Fruit fly (Drosophila melanogaster) whole organism, embryonic: Measurements from ENCODE around the gene TbCMF46.

Source experiments
- Aef1 ChIP-seq: fragments of 200-800 bp; sonication (Bioruptor generic); IDR thresholded peaks from 3 replicates; pipeline ENCODE4 v1.3.6; 2022; ENCODE audit warnings: missing biosample characterization, missing genetic modification characterization
- Bgb ChIP-seq: fragments of 200-800 bp; sonication (Bioruptor generic); IDR thresholded peaks from 2 replicates; pipeline ENCODE4 v1.3.6; 2022; ENCODE audit warnings: missing biosample characterization, missing genetic modification characterization; ENCODE audit not compliant: partially characterized antibody
- CG10654 ChIP-seq: fragments of 200-800 bp; sonication (Bioruptor generic); optimal IDR thresholded peaks from 2 replicates; lab custom pipeline; 2016; ENCODE audit warnings: missing biosample characterization, missing genetic modification characterization
- CG11504 ChIP-seq: fragments of 200-800 bp; sonication (Bioruptor generic); optimal IDR thresholded peaks from 3 replicates; lab custom pipeline; 2019; ENCODE audit warnings: missing biosample characterization, mild to moderate bottlenecking, missing genetic modification characterization, moderate library complexity
- CG12104 ChIP-seq: fragments of 200-800 bp; sonication (Bioruptor generic); optimal IDR thresholded peaks from 3 replicates; lab custom pipeline; 2016; ENCODE audit warnings: missing biosample characterization, missing genetic modification characterization
- CG1233 ChIP-seq: fragments of 200-800 bp; sonication (Bioruptor generic); optimal IDR thresholded peaks from 4 replicates; lab custom pipeline; 2018; ENCODE audit warnings: missing biosample characterization, mild to moderate bottlenecking, missing genetic modification characterization
- CG12769 ChIP-seq: fragments of 200-800 bp; sonication (Bioruptor generic); optimal IDR thresholded peaks from 2 replicates; lab custom pipeline; 2019; ENCODE audit warnings: missing biosample characterization, mild to moderate bottlenecking, missing genetic modification characterization, moderate library complexity
- CG13123 ChIP-seq: fragments of 200-800 bp; sonication (Bioruptor generic); optimal IDR thresholded peaks from 2 replicates; lab custom pipeline; 2016; ENCODE audit warnings: missing biosample characterization, missing genetic modification characterization
- CG14667 ChIP-seq: fragments of 200-800 bp; sonication (Bioruptor generic); IDR thresholded peaks from 2 replicates; pipeline ENCODE4 v1.3.6; 2022; ENCODE audit warnings: missing biosample characterization, missing genetic modification characterization
- CG1792 ChIP-seq: fragments of 200-800 bp; sonication (Bioruptor generic); optimal IDR thresholded peaks from 2 replicates; lab custom pipeline; 2016; ENCODE audit warnings: missing biosample characterization, missing genetic modification characterization
- CG18764 ChIP-seq: fragments of 200-800 bp; sonication (Bioruptor generic); optimal IDR thresholded peaks from 3 replicates; lab custom pipeline; 2016; ENCODE audit warnings: missing biosample characterization, missing genetic modification characterization
- CG2120 ChIP-seq: fragments of 200-800 bp; sonication (Bioruptor generic); optimal IDR thresholded peaks from 3 replicates; lab custom pipeline; 2016; ENCODE audit warnings: missing biosample characterization, missing genetic modification characterization
- CG2199 ChIP-seq: fragments of 200-800 bp; sonication (Bioruptor generic); IDR thresholded peaks from 3 replicates; pipeline ENCODE4 v1.3.6; 2022; ENCODE audit warnings: missing biosample characterization, missing genetic modification characterization
- CG30020 ChIP-seq: fragments of 200-800 bp; optimal IDR thresholded peaks from 2 replicates; lab custom pipeline; 2019; ENCODE audit warnings: missing biosample characterization, mild to moderate bottlenecking, missing genetic modification characterization, moderate library complexity
- CG32532 ChIP-seq: fragments of 200-800 bp; sonication (Bioruptor generic); IDR thresholded peaks from 2 replicates; pipeline ENCODE4 v1.3.6; 2022; ENCODE audit warnings: missing biosample characterization, missing genetic modification characterization
- CG4707 ChIP-seq: fragments of 200-800 bp; sonication (Bioruptor generic); optimal IDR thresholded peaks from 2 replicates; lab custom pipeline; 2018; ENCODE audit warnings: missing biosample characterization, mild to moderate bottlenecking, missing genetic modification characterization, moderate library complexity
- CG5953 ChIP-seq: fragments of 200-800 bp; sonication (Bioruptor generic); IDR thresholded peaks from 2 replicates; pipeline ENCODE4 v1.3.6; 2022; ENCODE audit warnings: missing biosample characterization, missing genetic modification characterization
- CG6683 ChIP-seq: fragments of 200-800 bp; sonication (Bioruptor generic); optimal IDR thresholded peaks from 2 replicates; lab custom pipeline; 2017; ENCODE audit warnings: missing biosample characterization, mild to moderate bottlenecking, missing genetic modification characterization, missing genetic modification reagents
- CG7839 ChIP-seq: fragments of 200-800 bp; sonication (Bioruptor generic); optimal IDR thresholded peaks from 3 replicates; lab custom pipeline; 2018; ENCODE audit warnings: missing biosample characterization, mild to moderate bottlenecking, missing genetic modification characterization, moderate library complexity
- CG8359 ChIP-seq: fragments of 200-800 bp; sonication (Bioruptor generic); optimal IDR thresholded peaks from 2 replicates; lab custom pipeline; 2017; ENCODE audit warnings: missing biosample characterization, mild to moderate bottlenecking, missing genetic modification characterization, borderline replicate concordance
- CG9797 ChIP-seq: fragments of 200-800 bp; sonication (Bioruptor generic); optimal IDR thresholded peaks from 3 replicates; lab custom pipeline; 2018; ENCODE audit warnings: missing biosample characterization, mild to moderate bottlenecking, missing genetic modification characterization
- Deaf1 ChIP-seq: fragments of 200-800 bp; optimal IDR thresholded peaks from 3 replicates; lab custom pipeline; 2019; ENCODE audit warnings: missing biosample characterization, mild to moderate bottlenecking, missing genetic modification characterization, moderate library complexity
- Dfd ChIP-seq, 2 experiments: fragments of >200 bp; optimal IDR thresholded peaks; 2 replicates each; lab custom pipeline; 2017; ENCODE audit warnings: missing biosample characterization in 2 of 2, missing genetic modification characterization in 2 of 2
- E2f2 ChIP-seq: fragments of 200-800 bp; sonication (Bioruptor generic); IDR thresholded peaks from 2 replicates; pipeline ENCODE4 v1.3.6; 2022; ENCODE audit warnings: missing biosample characterization, missing genetic modification characterization
- Elba2 ChIP-seq: fragments of 200-800 bp; sonication (Bioruptor generic); optimal IDR thresholded peaks from 3 replicates; lab custom pipeline; 2016; ENCODE audit warnings: missing biosample characterization, missing genetic modification characterization
- Fer1 ChIP-seq: fragments of 200-800 bp; sonication (Bioruptor generic); optimal IDR thresholded peaks from 2 replicates; lab custom pipeline; 2017; ENCODE audit warnings: missing biosample characterization, mild to moderate bottlenecking, missing genetic modification characterization
- HHEX ChIP-seq: fragments of 200-800 bp; sonication (Bioruptor generic); optimal IDR thresholded peaks from 3 replicates; lab custom pipeline; 2017; ENCODE audit warnings: missing biosample characterization, mild to moderate bottlenecking, missing genetic modification characterization, missing genetic modification reagents
- HmgZ ChIP-seq: fragments of 200-800 bp; sonication (Bioruptor generic); optimal IDR thresholded peaks from 2 replicates; lab custom pipeline; 2018; ENCODE audit warnings: missing biosample characterization, mild to moderate bottlenecking, missing genetic modification characterization
- NFAT ChIP-seq: fragments of 200-800 bp; sonication (Bioruptor generic); IDR thresholded peaks from 2 replicates; pipeline ENCODE4 v1.3.6; 2022; ENCODE audit warnings: missing biosample characterization, missing genetic modification characterization
- NK7.1 ChIP-seq: fragments of 200-800 bp; sonication (Bioruptor generic); optimal IDR thresholded peaks from 3 replicates; lab custom pipeline; 2016; ENCODE audit warnings: missing biosample characterization, missing genetic modification characterization
- Oli ChIP-seq: fragments of 200-800 bp; sonication (Bioruptor generic); optimal IDR thresholded peaks from 2 replicates; lab custom pipeline; 2018; ENCODE audit warnings: missing biosample characterization, mild to moderate bottlenecking, missing genetic modification characterization, moderate library complexity
- Ravus ChIP-seq: fragments of 200-800 bp; sonication (Bioruptor generic); IDR thresholded peaks from 2 replicates; pipeline ENCODE4 v1.3.6; 2022; ENCODE audit warnings: missing biosample characterization, missing genetic modification characterization
- Rx ChIP-seq: fragments of 200-800 bp; sonication (Bioruptor generic); IDR thresholded peaks from 2 replicates; pipeline ENCODE4 v1.3.6; 2022; ENCODE audit warnings: missing biosample characterization, missing genetic modification characterization
- TFAM ChIP-seq: fragments of 200-800 bp; sonication (Bioruptor generic); optimal IDR thresholded peaks from 2 replicates; lab custom pipeline; 2017; ENCODE audit warnings: missing biosample characterization, missing genetic modification characterization, inconsistent platforms
- Xrp1 ChIP-seq: fragments of 200-800 bp; sonication (Bioruptor generic); IDR thresholded peaks from 2 replicates; pipeline ENCODE4 v1.3.6; 2022; ENCODE audit warnings: missing biosample characterization, missing genetic modification characterization
- YL-1 ChIP-seq: fragments of 200-800 bp; sonication (Bioruptor generic); optimal IDR thresholded peaks from 3 replicates; lab custom pipeline; 2017; ENCODE audit warnings: missing biosample characterization, mild to moderate bottlenecking, missing genetic modification characterization
- bab2 ChIP-seq: fragments of 200-800 bp; sonication (Bioruptor generic); optimal IDR thresholded peaks from 2 replicates; lab custom pipeline; 2016; ENCODE audit warnings: missing biosample characterization, missing genetic modification characterization
- br ChIP-seq: fragments of >200 bp; optimal IDR thresholded peaks from 2 replicates; lab custom pipeline; 2017
- btn ChIP-seq: fragments of 200-800 bp; sonication (Bioruptor generic); optimal IDR thresholded peaks from 2 replicates; lab custom pipeline; 2016; ENCODE audit warnings: missing biosample characterization, missing genetic modification characterization
- chm ChIP-seq: fragments of 200-800 bp; sonication (Bioruptor generic); IDR thresholded peaks from 2 replicates; pipeline ENCODE4 v1.3.6; 2022; ENCODE audit warnings: missing biosample characterization, missing genetic modification characterization
- dan ChIP-seq: fragments of 200-800 bp; sonication (Bioruptor generic); IDR thresholded peaks from 2 replicates; pipeline ENCODE4 v1.3.6; 2022; ENCODE audit warnings: missing biosample characterization, missing genetic modification characterization
- en ChIP-seq: fragments of 200-800 bp; sonication (Bioruptor generic); optimal IDR thresholded peaks from 2 replicates; lab custom pipeline; 2016; ENCODE audit warnings: missing biosample characterization, missing genetic modification characterization
- exex ChIP-seq: fragments of 200-800 bp; sonication (Bioruptor generic); optimal IDR thresholded peaks from 4 replicates; lab custom pipeline; 2018; ENCODE audit warnings: missing biosample characterization, mild to moderate bottlenecking, missing genetic modification characterization, moderate library complexity
- fd64A ChIP-seq: fragments of 200-800 bp; sonication (Bioruptor generic); optimal IDR thresholded peaks from 3 replicates; lab custom pipeline; 2018; ENCODE audit warnings: missing biosample characterization, mild to moderate bottlenecking, missing genetic modification characterization
- gem ChIP-seq: fragments of 200-800 bp; sonication (Bioruptor generic); optimal IDR thresholded peaks from 2 replicates; lab custom pipeline; 2019; ENCODE audit warnings: missing biosample characterization, mild to moderate bottlenecking, missing genetic modification characterization, moderate library complexity
- her ChIP-seq: fragments of 200-800 bp; sonication (Bioruptor generic); optimal IDR thresholded peaks from 2 replicates; lab custom pipeline; 2016; ENCODE audit warnings: missing biosample characterization, missing genetic modification characterization
- hth ChIP-seq: fragments of >200 bp; optimal IDR thresholded peaks from 2 replicates; lab custom pipeline; 2017; ENCODE audit warnings: inconsistent platforms
- luna ChIP-seq: fragments of 200-800 bp; sonication (Bioruptor generic); optimal IDR thresholded peaks from 2 replicates; lab custom pipeline; 2016; ENCODE audit warnings: missing biosample characterization, missing genetic modification characterization
- otp ChIP-seq: fragments of 200-800 bp; sonication (Bioruptor generic); IDR thresholded peaks from 3 replicates; pipeline ENCODE4, ENCODE4 v1.3.6; 2022; ENCODE audit warnings: missing biosample characterization, missing genetic modification characterization
- tap ChIP-seq: fragments of 200-800 bp; optimal IDR thresholded peaks from 3 replicates; lab custom pipeline; 2019; ENCODE audit warnings: missing biosample characterization, mild to moderate bottlenecking, missing genetic modification characterization, moderate library complexity
- unc-4 ChIP-seq: fragments of 200-800 bp; sonication (Bioruptor generic); IDR thresholded peaks from 2 replicates; pipeline ENCODE4 v1.3.6; 2022; ENCODE audit warnings: missing biosample characterization, missing genetic modification characterization; ENCODE audit not compliant: partially characterized antibody
- wek ChIP-seq: fragments of 200-800 bp; sonication (Bioruptor generic); optimal IDR thresholded peaks from 3 replicates; lab custom pipeline; 2018; ENCODE audit warnings: missing biosample characterization, mild to moderate bottlenecking, missing genetic modification characterization, moderate library complexity

Gene TbCMF46

DNA sequence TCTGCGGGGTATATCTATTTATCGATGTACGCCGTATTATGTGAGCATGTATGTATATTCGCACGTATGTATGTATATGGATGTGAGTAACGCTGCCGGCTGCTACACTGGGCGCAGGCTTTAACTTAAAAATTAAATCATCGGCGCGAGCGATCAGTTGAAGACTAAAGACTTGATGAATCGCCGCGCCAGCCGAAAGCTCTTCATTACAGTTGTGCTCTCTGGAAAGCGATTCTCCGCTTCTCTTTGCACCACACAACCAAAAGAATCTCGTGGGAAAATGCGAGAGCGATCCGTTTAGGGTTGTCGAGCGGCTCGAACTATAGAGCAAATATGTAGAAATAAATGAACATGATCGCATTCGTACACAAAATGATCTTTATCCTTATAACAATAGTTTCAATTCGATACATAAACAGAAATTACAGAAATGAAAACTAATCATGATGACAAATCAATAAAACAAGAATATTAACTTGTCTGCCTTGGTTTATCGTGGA is 16.1 kb downstream of the TbCMF46 start, which contains the start of gene CG13124 (continued):
- TF ChIP-seq her: peak; percentile 21
- TF ChIP-seq CG1233 (GFP tag; lab: Kevin White, UChicago): no peak
- no peak for TF ChIP-seq tap (tag; lab: Kevin White, UChicago)
- no peak for TF ChIP-seq CG1792 (GFP tag; lab: Kevin White, UChicago)
- no peak for TF ChIP-seq NK7.1 (GFP tag; lab: Kevin White, UChicago)
- no peak for TF ChIP-seq HHEX (GFP tag; lab: Kevin White, UChicago)
- TF ChIP-seq luna (GFP tag; lab: Kevin White, UChicago): no peak
- no peak for TF ChIP-seq CG13123 (GFP tag; lab: Kevin White, UChicago)
- TF ChIP-seq YL-1: no peak
- 0 out of 2 replicates have a peak, but pooled peaks have one; percentile 16 for TF ChIP-seq Bgb
- TF ChIP-seq otp: no peak
- no peak for TF ChIP-seq CG8359 (GFP tag; lab: Kevin White, UChicago)
- TF ChIP-seq gem: peak; percentile 37
- TF ChIP-seq br: no peak
- no peak for TF ChIP-seq bab2
- no peak for TF ChIP-seq fd64A
- TF ChIP-seq CG12104 (GFP tag; lab: Kevin White, UChicago): no peak
- TF ChIP-seq CG32532: peak; percentile 73; the same call in 1 of the 2 replicates
- TF ChIP-seq HmgZ (tag; lab: Kevin White, UChicago): peak; percentile 0
- no peak for TF ChIP-seq Elba2 (GFP tag; lab: Kevin White, UChicago)
- TF ChIP-seq unc-4: 0 out of 2 replicates have a peak, but pooled peaks have one; percentile 29
- peak; percentile 39 for TF ChIP-seq Fer1 (GFP tag; lab: Kevin White, UChicago)
- peak; percentile 57; the same call in 1 of the 2 replicates for TF ChIP-seq chm
- TF ChIP-seq CG11504 (tag; lab: Kevin White, UChicago): peak; percentile 5
- TF ChIP-seq CG7839 (tag; lab: Kevin White, UChicago): peak; percentile 24
- no peak for TF ChIP-seq CG18764 (GFP tag; lab: Kevin White, UChicago)
- no peak for TF ChIP-seq CG14667 (GFP tag; lab: Robert Waterston, UW)
- TF ChIP-seq CG6683 (GFP tag; lab: Kevin White, UChicago): no peak
- TF ChIP-seq E2f2 (GFP tag; lab: Robert Waterston, UW): no peak
- no peak for TF ChIP-seq btn (GFP tag; lab: Kevin White, UChicago)
- peak; percentile 46 for TF ChIP-seq CG2120 (GFP tag; lab: Kevin White, UChicago)
- peak; percentile 53 for TF ChIP-seq CG12769
- no peak for TF ChIP-seq exex (tag; lab: Kevin White, UChicago)
- no peak for TF ChIP-seq CG30020
- no peak for TF ChIP-seq CG2199
- no peak for TF ChIP-seq CG9797 (GFP tag; lab: Kevin White, UChicago)
- no peak for TF ChIP-seq CG5953 (GFP tag; lab: Robert Waterston, UW)
- TF ChIP-seq wek (GFP tag; lab: Kevin White, UChicago): peak; percentile 21
- TF ChIP-seq en: no peak
- TF ChIP-seq Ravus (GFP tag; lab: Robert Waterston, UW): no peak
- TF ChIP-seq dan: no peak
- TF ChIP-seq Oli: no peak
- no peak for TF ChIP-seq CG10654 (GFP tag; lab: Kevin White, UChicago)
- peak; percentile 34 for TF ChIP-seq Deaf1 (tag; lab: Kevin White, UChicago)
- TF ChIP-seq Xrp1: peak; percentile 38; the same call in 1 of the 2 replicates
- TF ChIP-seq NFAT (GFP tag; lab: Robert Waterston, UW): peak; percentile 25; the same call in 1 of the 2 replicates
- TF ChIP-seq Aef1: no peak
- TF ChIP-seq hth (lab: Kevin White, UChicago): no peak
- no peak for TF ChIP-seq TFAM (GFP tag; lab: Kevin White, UChicago)
- no peak for TF ChIP-seq Rx (GFP tag; lab: Robert Waterston, UW)
- TF ChIP-seq CG4707 (GFP tag; lab: Kevin White, UChicago): no peak
- no peak for TF ChIP-seq Dfd (GFP tag; optimal IDR thresholded peaks at IDR 0.05; lab: Kevin White, UChicago)
